Fruit fly (Drosophila melanogaster): ENCODE measurements around the gene rhea.

- TF ChIP-seq HLH106 (tag; optimal IDR thresholded peaks at IDR 0.05) (no peak), GATAd (GFP tag; optimal IDR thresholded peaks at IDR 0.05) (no peak), OdsH (GFP tag; optimal IDR thresholded peaks at IDR 0.05) (no peak), Vsx2 (GFP tag; optimal IDR thresholded peaks at IDR 0.05; ENCODE audit: partially characterized antibody) (no peak), tai (GFP tag; optimal IDR thresholded peaks at IDR 0.05) (no peak), Myc (optimal IDR thresholded peaks at IDR 0.05) (no peak), Sp1 (GFP tag; optimal IDR thresholded peaks at IDR 0.05) (no peak)
Observed at dm6 chr3L:8529701-8530100, 15.1 kb upstream of the rhea start.
